Fruit fly (Drosophila melanogaster) whole organism, wandering third instar larva: ENCODE data around the gene halo.

Source experiments
- CG9705 ChIP-seq: fragments of 200-800 bp; sonication (Bioruptor generic); optimal IDR thresholded peaks from 2 replicates; lab custom pipeline; 2018; ENCODE audit warnings: missing biosample characterization, mild to moderate bottlenecking, missing genetic modification characterization
- Mio ChIP-seq: sonication (Bioruptor generic); optimal IDR thresholded peaks from 2 replicates; lab custom pipeline; 2016; ENCODE audit warnings: missing biosample characterization, missing genetic modification characterization
- Myc ChIP-seq: fragments of >200 bp; optimal IDR thresholded peaks from 2 replicates; lab custom pipeline; 2017
- OdsH ChIP-seq: fragments of 200-800 bp; sonication (Bioruptor generic); optimal IDR thresholded peaks from 2 replicates; lab custom pipeline; 2016; ENCODE audit warnings: missing biosample characterization, mild to moderate bottlenecking, missing genetic modification characterization
- Sp1 ChIP-seq: fragments of 200-800 bp; sonication (Bioruptor generic); optimal IDR thresholded peaks from 3 replicates; lab custom pipeline; 2019; ENCODE audit warnings: missing biosample characterization, mild to moderate bottlenecking, missing genetic modification characterization, moderate library complexity
- dmrt93B ChIP-seq: fragments of 200-800 bp; sonication (Bioruptor generic); optimal IDR thresholded peaks from 2 replicates; lab custom pipeline; 2018; ENCODE audit warnings: missing biosample characterization, mild to moderate bottlenecking, missing genetic modification characterization
- pan ChIP-seq: fragments of >200 bp; optimal IDR thresholded peaks from 2 replicates; lab custom pipeline; 2017
- psq ChIP-seq: fragments of 200-800 bp; sonication (Bioruptor generic); optimal IDR thresholded peaks from 3 replicates; lab custom pipeline; 2017; ENCODE audit warnings: missing biosample characterization, mild to moderate bottlenecking, missing genetic modification characterization, moderate library complexity
- rgr ChIP-seq: fragments of 200-800 bp; sonication (Bioruptor generic); optimal IDR thresholded peaks from 3 replicates; lab custom pipeline; 2016; ENCODE audit warnings: missing biosample characterization, mild to moderate bottlenecking, missing genetic modification characterization
- usp ChIP-seq: fragments of >200 bp; optimal IDR thresholded peaks from 2 replicates; lab custom pipeline; 2017; ENCODE audit warnings: missing biosample characterization, missing genetic modification characterization

DNA sequence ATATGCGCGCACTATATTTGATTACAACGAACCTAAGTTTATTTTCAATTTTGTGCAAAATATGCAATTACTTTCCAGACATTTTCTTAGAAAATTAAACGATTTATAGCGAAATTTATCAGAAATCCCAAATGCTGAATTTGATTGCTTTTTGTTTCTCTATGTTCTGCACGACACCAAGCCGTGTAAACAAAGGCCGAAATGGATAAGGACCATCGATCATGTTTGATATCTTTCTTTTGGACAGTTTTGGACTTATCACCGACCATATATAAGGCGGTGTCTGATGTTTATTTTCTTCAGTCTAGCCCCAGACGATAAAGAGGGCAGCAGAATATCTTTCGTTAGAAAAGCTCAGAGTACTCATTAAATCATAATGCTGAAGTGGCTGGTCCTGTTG is 24.2 kb downstream of the halo start, which contains the start of gene CG33128:
- TF ChIP-seq rgr (no peak), Mio (GFP tag; lab: Kevin White, UChicago) (no peak), dmrt93B (GFP tag; lab: Kevin White, UChicago) (no peak), psq (GFP tag; lab: Kevin White, UChicago) (no peak), Sp1 (no peak), pan (lab: Kevin White, UChicago) (no peak), Myc (lab: Kevin White, UChicago) (no peak), CG9705 (no peak), usp (GFP tag; lab: Kevin White, UChicago) (no peak), OdsH (GFP tag; lab: Kevin White, UChicago) (no peak)
